Fruit fly (Drosophila melanogaster): ENCODE results near the gene Ent1.

Ent1 gene

dm6 chr2L:305646-306045, 52.0 kb downstream of the Ent1 start, which contains the start of gene Plc21C (continued):
- TF ChIP-seq CG5245 (GFP tag; optimal IDR thresholded peaks at IDR 0.05) (no peak), CG2875 (GFP tag; optimal IDR thresholded peaks at IDR 0.05) (no peak), CG16815 (GFP tag; optimal IDR thresholded peaks at IDR 0.05) (no peak), CG14710 (tag; optimal IDR thresholded peaks at IDR 0.05) (peak; percentile 82), CG1233 (GFP tag; optimal IDR thresholded peaks at IDR 0.05) (no peak), CG30020 (tag; optimal IDR thresholded peaks at IDR 0.05) (peak; percentile 25), CG8944 (GFP tag; optimal IDR thresholded peaks at IDR 0.05) (peak; percentile 42), en (GFP tag; optimal IDR thresholded peaks at IDR 0.05) (no peak), C15 (GFP tag; IDR thresholded peaks at IDR 0.05) (no peak), ind (GFP tag; optimal IDR thresholded peaks at IDR 0.05) (peak; percentile 38), CG17359 (tag; optimal IDR thresholded peaks at IDR 0.05) (no peak), MTF-1 (GFP tag; optimal IDR thresholded peaks at IDR 0.05; ENCODE audit: borderline replicate concordance) (no peak), Hand (GFP tag; optimal IDR thresholded peaks at IDR 0.05) (no peak)

Data from whole organism, embryonic.